Worm (Caenorhabditis elegans) whole organism, early embryonic: ENCODE data around the gene W04B5.6.

Experiments
- aly-1 ChIP-seq: sonication (generic microtip); optimal IDR thresholded peaks from 2 replicates; lab custom pipeline; 2016; ENCODE audit warnings: missing genetic modification characterization, missing compliant biosample characterization
- ama-1 ChIP-seq: fragments of 150-350 bp; optimal IDR thresholded peaks from 2 replicates; lab custom pipeline; 2014
- ceh-13 ChIP-seq: fragments of 200-800 bp; sonication (Bioruptor generic); optimal IDR thresholded peaks from 2 replicates; lab custom pipeline; 2018; ENCODE audit warnings: mild to moderate bottlenecking, missing genetic modification characterization, missing compliant biosample characterization
- ceh-36 ChIP-seq: sonication (generic microtip); optimal IDR thresholded peaks from 2 replicates; lab custom pipeline; 2016; ENCODE audit warnings: missing genetic modification characterization, inconsistent platforms, missing compliant biosample characterization
- flt-1 ChIP-seq: fragments of 200-800 bp; sonication (Bioruptor generic); IDR thresholded peaks from 2 replicates; pipeline ENCODE4 v1.3.6; 2022; ENCODE audit warnings: missing genetic modification characterization, missing compliant biosample characterization
- hmbx-1 ChIP-seq: sonication (generic microtip); optimal IDR thresholded peaks from 2 replicates; lab custom pipeline; 2016; ENCODE audit warnings: mild to moderate bottlenecking, missing genetic modification characterization, missing compliant biosample characterization
- hnd-1 ChIP-seq: sonication (generic microtip); optimal IDR thresholded peaks from 2 replicates; lab custom pipeline; 2016; ENCODE audit warnings: missing genetic modification characterization, missing compliant biosample characterization
- sea-1 ChIP-seq: fragments of 200-800 bp; sonication (Bioruptor generic); conservative IDR thresholded peaks from 2 replicates; pipeline ENCODE4 v1.3.6; 2022; ENCODE audit warnings: missing genetic modification characterization, missing compliant biosample characterization
- tbx-37 ChIP-seq: fragments of 200-800 bp; sonication (Bioruptor generic); conservative IDR thresholded peaks from 2 replicates; pipeline ENCODE4 v1.3.6; 2022; ENCODE audit warnings: missing genetic modification reagents, missing genetic modification characterization, missing compliant biosample characterization
- tra-4 ChIP-seq: sonication (generic microtip); optimal IDR thresholded peaks from 2 replicates; lab custom pipeline; 2017; ENCODE audit warnings: missing genetic modification characterization, missing compliant biosample characterization

ce11 chrIII:2473554-2473953 lies 38.3 kb upstream of the W04B5.6 start, which contains the start of gene smg-6:
- TF ChIP-seq ama-1: no peak
- no peak for TF ChIP-seq sea-1 (GFP tag; lab: Robert Waterston, UW)
- TF ChIP-seq ceh-13 (GFP tag; lab: Kevin White, UChicago): no peak
- TF ChIP-seq flt-1: no peak
- no peak for TF ChIP-seq tra-4 (tag; lab: Kevin White, UChicago)
- no peak for TF ChIP-seq tbx-37 (GFP tag; lab: Robert Waterston, UW)
- TF ChIP-seq ceh-36: no peak
- TF ChIP-seq hmbx-1 (tag; lab: Kevin White, UChicago): no peak
- no peak for TF ChIP-seq aly-1 (tag; lab: Kevin White, UChicago)
- no peak for TF ChIP-seq hnd-1 (tag; lab: Kevin White, UChicago)
